Worm (Caenorhabditis elegans): Measurements from ENCODE around the gene F43C9.2.

F43C9.2 gene

ce11 chrX:4790614-4791013 lies 7.2 kb downstream of the F43C9.2 start:
- TF ChIP-seq ceh-20 (GFP tag; IDR thresholded peaks at IDR 0.05) (no peak), daf-16 (GFP tag; optimal IDR thresholded peaks at IDR 0.05) (no peak), daf-16 (tag; optimal IDR thresholded peaks at IDR 0.05) (peak; percentile 57), zip-11 (GFP tag; IDR thresholded peaks at IDR 0.05) (no peak), aha-1 (tag) (no peak), nhr-42 (GFP tag; IDR thresholded peaks at IDR 0.05) (no peak), unc-62 (GFP tag; optimal IDR thresholded peaks at IDR 0.05 in 1 of 2) (peak in 1 of 2 experiments; percentile 54), unc-62 (tag; optimal IDR thresholded peaks at IDR 0.05) (no peak), Y5F2A.4 (GFP tag; optimal IDR thresholded peaks at IDR 0.05) (no peak), ctbp-1 (GFP tag; IDR thresholded peaks at IDR 0.05) (no peak)

ce11 chrX:4792979-4793378 lies 9.6 kb downstream of the F43C9.2 start, which contains the start of gene F43C9.1:
F43C9.1 (plus strand) TSS chrX:4793279.
- no peak for TF ChIP-seq hif-1 (tag; optimal IDR thresholded peaks at IDR 0.05)
- 0 out of 2 replicates have a peak, but pooled peaks have one; percentile 17 for TF ChIP-seq dmd-6 (GFP tag; IDR thresholded peaks at IDR 0.05)
- TF ChIP-seq sdz-12 (GFP tag; optimal IDR thresholded peaks at IDR 0.05), result no peak
- TF ChIP-seq hlh-11 (tag; optimal IDR thresholded peaks at IDR 0.05), result peak; percentile 34
- no peak for TF ChIP-seq snpc-1.2 (GFP tag; IDR thresholded peaks at IDR 0.05)
- no peak for TF ChIP-seq daf-16 (GFP tag; optimal IDR thresholded peaks at IDR 0.05)
- TF ChIP-seq daf-16 (tag; optimal IDR thresholded peaks at IDR 0.05), result peak; percentile 8

ce11 chrX:4794062-4794461 lies 10.6 kb downstream of the F43C9.2 start:
- no peak for TF ChIP-seq sdz-12 (GFP tag; optimal IDR thresholded peaks at IDR 0.05)
- TF ChIP-seq tra-1 (GFP tag; IDR thresholded peaks at IDR 0.05), result peak; percentile 90
- TF ChIP-seq lir-3 (tag; optimal IDR thresholded peaks at IDR 0.05), result no peak
- peak; percentile 36 for TF ChIP-seq mes-2 (tag; optimal IDR thresholded peaks at IDR 0.05; ENCODE audit: poor library complexity, severe bottlenecking)
- TF ChIP-seq skn-1 (tag; optimal IDR thresholded peaks at IDR 0.05), result no peak
- TF ChIP-seq F26F4.8 (GFP tag; conservative IDR thresholded peaks at IDR 0.05), result no peak
- no peak for TF ChIP-seq unc-39 (tag; optimal IDR thresholded peaks at IDR 0.05)
- no peak for TF ChIP-seq unc-130 (GFP tag; optimal IDR thresholded peaks at IDR 0.05)
- no peak for TF ChIP-seq ceh-28 (tag; optimal IDR thresholded peaks at IDR 0.05)
- TF ChIP-seq zfp-2 (tag; optimal IDR thresholded peaks at IDR 0.05), result no peak
- TF ChIP-seq ceh-62 (tag; optimal IDR thresholded peaks at IDR 0.05), result no peak
- TF ChIP-seq aha-1 (tag), result no peak
- peak in 1 of 2 experiments; percentile 10 for TF ChIP-seq unc-62 (GFP tag; optimal IDR thresholded peaks at IDR 0.05 in 1 of 2)
- TF ChIP-seq unc-62 (tag; optimal IDR thresholded peaks at IDR 0.05), result no peak
- TF ChIP-seq nhr-76 (tag; optimal IDR thresholded peaks at IDR 0.05), result no peak
- TF ChIP-seq egl-43 (GFP tag; IDR thresholded peaks at IDR 0.05), result no peak
- TF ChIP-seq daf-12 (tag; optimal IDR thresholded peaks at IDR 0.05), result no peak
- TF ChIP-seq tag-97 (GFP tag; IDR thresholded peaks at IDR 0.05), result no peak
- TF ChIP-seq nhr-25 (tag; optimal IDR thresholded peaks at IDR 0.05; ENCODE audit: borderline replicate concordance, insufficient read depth), result no peak
- TF ChIP-seq nhr-77 (tag; optimal IDR thresholded peaks at IDR 0.05), result peak; percentile 71
- no peak for TF ChIP-seq lin-13 (GFP tag; optimal IDR thresholded peaks at IDR 0.05)
- TF ChIP-seq pqm-1 (tag; optimal IDR thresholded peaks at IDR 0.05), result peak; percentile 80
- peak; percentile 55; the same call in 1 of the 2 replicates for TF ChIP-seq mdt-29 (GFP tag; IDR thresholded peaks at IDR 0.05)
- peak; percentile 59; the same call in 1 of the 2 replicates for TF ChIP-seq pha-4 (GFP tag; IDR thresholded peaks at IDR 0.05)
- no peak for TF ChIP-seq pha-4 (tag; optimal IDR thresholded peaks at IDR 0.05)
- TF ChIP-seq nhr-28 (tag; optimal IDR thresholded peaks at IDR 0.05), result peak; percentile 52
- no peak for TF ChIP-seq ama-1 (optimal IDR thresholded peaks at IDR 0.05)
- no peak for TF ChIP-seq duxl-1 (tag; optimal IDR thresholded peaks at IDR 0.05; ENCODE audit: poor library complexity)
- TF ChIP-seq daf-19 (GFP tag; conservative IDR thresholded peaks at IDR 0.05), result no peak
- TF ChIP-seq zip-2 (tag; optimal IDR thresholded peaks at IDR 0.05), result no peak
- TF ChIP-seq egl-27 (tag; optimal IDR thresholded peaks at IDR 0.05), result no peak
- no peak for TF ChIP-seq rbr-2 (tag; optimal IDR thresholded peaks at IDR 0.05)
- no peak for TF ChIP-seq lin-15B (tag; optimal IDR thresholded peaks at IDR 0.05)
- no peak for TF ChIP-seq daf-8 (GFP tag; IDR thresholded peaks at IDR 0.05)
- TF ChIP-seq ztf-11 (tag; optimal IDR thresholded peaks at IDR 0.05), result no peak
- TF ChIP-seq dpl-1 (GFP tag; optimal IDR thresholded peaks at IDR 0.05), result no peak
- TF ChIP-seq ztf-7 (tag; optimal IDR thresholded peaks at IDR 0.05), result no peak
- no peak for TF ChIP-seq ceh-32 (tag; optimal IDR thresholded peaks at IDR 0.05; ENCODE audit: poor library complexity)
